Worm (Caenorhabditis elegans): ENCODE results near the gene erg-28.

ce11 chrV:12592379-12592778 is 14.8 kb upstream of the erg-28 start, which contains the start of gene C14C10.2:
- TF ChIP-seq unc-62 (GFP tag; optimal IDR thresholded peaks at IDR 0.05) = no peak
- TF ChIP-seq nhr-76 (tag; optimal IDR thresholded peaks at IDR 0.05) = no peak
- no peak for TF ChIP-seq pha-4 (tag; optimal IDR thresholded peaks at IDR 0.05)
- no peak for TF ChIP-seq ztf-11 (tag; optimal IDR thresholded peaks at IDR 0.05)
- no peak for TF ChIP-seq elt-1 (tag; optimal IDR thresholded peaks at IDR 0.05; ENCODE audit: borderline replicate concordance, insufficient read depth)
- TF ChIP-seq unc-39 (tag; optimal IDR thresholded peaks at IDR 0.05) = no peak
- no peak for TF ChIP-seq lsy-2 (tag; optimal IDR thresholded peaks at IDR 0.05)
- no peak for TF ChIP-seq elt-3 (tag; optimal IDR thresholded peaks at IDR 0.05)
- no peak for TF ChIP-seq nhr-12 (tag; optimal IDR thresholded peaks at IDR 0.05)
- no peak for TF ChIP-seq ceh-83 (GFP tag; optimal IDR thresholded peaks at IDR 0.05)
- TF ChIP-seq mab-5 (tag; optimal IDR thresholded peaks at IDR 0.05) = no peak
- no peak for TF ChIP-seq blmp-1 (tag; optimal IDR thresholded peaks at IDR 0.05)
- no peak for TF ChIP-seq lin-13 (tag; optimal IDR thresholded peaks at IDR 0.05)
